Worm (Caenorhabditis elegans) whole organism, mixed stage, embryonic: ENCODE data around the gene btb-20.

Source experiments
- M03D4.4 ChIP-seq: sonication (generic microtip); optimal IDR thresholded peaks from 2 replicates; lab custom pipeline; 2017; ENCODE audit warnings: mild to moderate bottlenecking, missing genetic modification characterization, missing compliant biosample characterization
- ceh-43 ChIP-seq: fragments of 200-800 bp; sonication (Bioruptor generic); optimal IDR thresholded peaks from 2 replicates; lab custom pipeline; 2018; ENCODE audit warnings: mild to moderate bottlenecking, missing genetic modification characterization, moderate library complexity, missing compliant biosample characterization
- ceh-83 ChIP-seq: fragments of 200-800 bp; sonication (Bioruptor generic); optimal IDR thresholded peaks from 2 replicates; lab custom pipeline; 2018; ENCODE audit warnings: mild to moderate bottlenecking, missing genetic modification characterization, missing compliant biosample characterization
- ces-1 ChIP-seq: fragments of 150-350 bp; optimal IDR thresholded peaks from 2 replicates; lab custom pipeline; 2014; ENCODE audit warnings: missing biosample characterization, missing genetic modification reagents, missing genetic modification characterization
- cnd-1 ChIP-seq: fragments of 200-800 bp; sonication (Bioruptor generic); optimal IDR thresholded peaks from 2 replicates; lab custom pipeline; 2018; ENCODE audit warnings: mild to moderate bottlenecking, missing genetic modification characterization, missing compliant biosample characterization
- drap-1 ChIP-seq: fragments of 200-800 bp; sonication (Bioruptor generic); optimal IDR thresholded peaks from 3 replicates; lab custom pipeline; 2018; ENCODE audit warnings: mild to moderate bottlenecking, missing genetic modification characterization, missing compliant biosample characterization
- elt-1 ChIP-seq: sonication (generic microtip); optimal IDR thresholded peaks from 2 replicates; lab custom pipeline; 2017; ENCODE audit warnings: missing genetic modification characterization, mild to moderate bottlenecking, missing compliant biosample characterization, antibody characterized with exemption, moderate library complexity, borderline replicate concordance; ENCODE audit not compliant: insufficient read depth
- ham-2 ChIP-seq: fragments of 200-800 bp; sonication (Bioruptor generic); optimal IDR thresholded peaks from 2 replicates; lab custom pipeline; 2018; ENCODE audit warnings: mild to moderate bottlenecking, missing genetic modification characterization, missing compliant biosample characterization
- lin-13 ChIP-seq: fragments of 150-350 bp; optimal IDR thresholded peaks from 2 replicates; lab custom pipeline; 2014; ENCODE audit warnings: missing biosample characterization, missing genetic modification characterization
- lin-32 ChIP-seq: fragments of 200-800 bp; sonication (Bioruptor generic); optimal IDR thresholded peaks from 2 replicates; lab custom pipeline; 2018; ENCODE audit warnings: mild to moderate bottlenecking, missing genetic modification characterization, missing compliant biosample characterization
- lsy-2 ChIP-seq: fragments of 150-350 bp; optimal IDR thresholded peaks from 2 replicates; lab custom pipeline; 2014; ENCODE audit warnings: missing biosample characterization, missing genetic modification characterization
- mab-5 ChIP-seq: fragments of 150-350 bp; optimal IDR thresholded peaks from 2 replicates; lab custom pipeline; 2014; ENCODE audit warnings: missing biosample characterization, missing genetic modification characterization
- mep-1 ChIP-seq: fragments of 150-350 bp; optimal IDR thresholded peaks from 2 replicates; lab custom pipeline; 2017; ENCODE audit warnings: missing biosample characterization, missing genetic modification reagents, missing genetic modification characterization, inconsistent platforms
- nhr-2 ChIP-seq: fragments of 150-350 bp; optimal IDR thresholded peaks from 2 replicates; lab custom pipeline; 2014; ENCODE audit warnings: missing biosample characterization, missing genetic modification characterization
- nhr-237 ChIP-seq: fragments of 150-350 bp; optimal IDR thresholded peaks from 2 replicates; lab custom pipeline; 2014; ENCODE audit warnings: missing biosample characterization, missing genetic modification characterization
- nhr-76 ChIP-seq: sonication (generic microtip); optimal IDR thresholded peaks from 2 replicates; lab custom pipeline; 2017; ENCODE audit warnings: missing biosample characterization, missing genetic modification characterization
- pha-4 ChIP-seq: fragments of 150-350 bp; optimal IDR thresholded peaks from 2 replicates; lab custom pipeline; 2018; ENCODE audit warnings: missing biosample characterization, missing genetic modification reagents, missing genetic modification characterization
- sem-2 ChIP-seq: fragments of 200-800 bp; sonication (Bioruptor generic); optimal IDR thresholded peaks from 2 replicates; lab custom pipeline; 2018; ENCODE audit warnings: mild to moderate bottlenecking, missing genetic modification characterization, missing compliant biosample characterization
- snpc-4 ChIP-seq: fragments of 150-350 bp; optimal IDR thresholded peaks from 2 replicates; lab custom pipeline; 2014; ENCODE audit warnings: missing biosample characterization, missing genetic modification characterization
- sptf-1 ChIP-seq: sonication (generic microtip); optimal IDR thresholded peaks from 2 replicates; lab custom pipeline; 2017; ENCODE audit warnings: mild to moderate bottlenecking, missing genetic modification characterization, moderate library complexity, missing compliant biosample characterization
- unc-120 ChIP-seq: sonication (generic microtip); optimal IDR thresholded peaks from 2 replicates; lab custom pipeline; 2017; ENCODE audit warnings: missing genetic modification characterization, missing compliant biosample characterization; ENCODE audit not compliant: poor library complexity, severe bottlenecking
- unc-62 ChIP-seq: fragments of 150-350 bp; optimal IDR thresholded peaks from 2 replicates; lab custom pipeline; 2014; ENCODE audit warnings: missing biosample characterization, missing genetic modification reagents, missing genetic modification characterization
- zip-8 ChIP-seq: fragments of 150-350 bp; optimal IDR thresholded peaks from 2 replicates; lab custom pipeline; 2014; ENCODE audit warnings: missing biosample characterization, missing genetic modification characterization
- ztf-11 ChIP-seq: fragments of 150-350 bp; optimal IDR thresholded peaks from 2 replicates; lab custom pipeline; 2014; ENCODE audit warnings: missing biosample characterization, missing genetic modification characterization

The btb-20 gene

DNA sequence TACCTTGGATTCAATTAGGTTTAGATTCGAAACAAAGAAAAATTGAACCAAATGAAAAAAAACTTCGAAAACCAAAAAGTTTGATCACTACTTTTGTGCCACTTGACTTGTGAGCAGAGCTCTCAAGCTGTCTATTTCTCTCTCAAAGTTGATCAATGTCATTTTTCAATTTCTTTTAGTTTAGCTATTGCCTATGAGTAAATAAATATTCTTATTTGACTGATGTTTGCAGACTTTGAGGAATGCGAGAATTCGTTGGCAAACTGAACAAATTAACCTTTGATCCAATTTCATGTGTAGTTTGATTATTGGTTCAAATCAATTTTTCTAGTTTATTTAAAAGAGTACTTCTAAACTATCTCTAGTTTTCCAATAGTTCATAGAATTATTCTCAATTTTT lies 39.5 kb downstream of the btb-20 start:
- TF ChIP-seq M03D4.4 (tag; lab: Kevin White, UChicago) (no peak), elt-1 (tag; lab: Kevin White, UChicago) (no peak), unc-62 (GFP tag; lab: Kevin White, UChicago) (no peak), nhr-76 (no peak), zip-8 (tag; lab: Kevin White, UChicago) (no peak), mep-1 (tag; lab: Kevin White, UChicago) (no peak), lin-32 (no peak), pha-4 (tag; lab: Kevin White, UChicago) (no peak), mab-5 (no peak), sptf-1 (tag; lab: Kevin White, UChicago) (no peak), sem-2 (no peak), ces-1 (GFP tag; lab: Kevin White, UChicago) (no peak)

DNA sequence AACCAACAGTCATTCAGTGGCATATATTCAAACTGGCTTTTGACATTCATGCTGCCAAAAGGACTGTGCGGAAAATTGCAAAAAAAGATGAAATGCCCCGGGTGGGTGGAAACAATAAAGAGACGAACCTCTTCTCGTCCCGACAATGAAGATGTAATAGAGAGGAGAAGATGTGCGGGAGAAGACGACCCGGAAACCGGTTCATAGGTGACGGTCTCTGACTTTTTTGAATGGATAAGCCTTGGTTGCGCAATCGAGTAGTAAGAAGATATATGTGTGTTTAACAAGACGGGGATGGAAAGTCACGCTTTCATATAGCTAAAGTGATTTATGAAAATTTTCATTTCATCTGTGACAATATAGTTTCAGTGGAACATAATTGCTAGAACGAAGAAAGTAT lies 42.5 kb downstream of the btb-20 start:
- TF ChIP-seq zip-8 (tag; lab: Kevin White, UChicago) (peak; percentile 38), unc-62 (GFP tag; lab: Kevin White, UChicago) (peak; percentile 1), snpc-4 (no peak), sem-2 (no peak)

DNA sequence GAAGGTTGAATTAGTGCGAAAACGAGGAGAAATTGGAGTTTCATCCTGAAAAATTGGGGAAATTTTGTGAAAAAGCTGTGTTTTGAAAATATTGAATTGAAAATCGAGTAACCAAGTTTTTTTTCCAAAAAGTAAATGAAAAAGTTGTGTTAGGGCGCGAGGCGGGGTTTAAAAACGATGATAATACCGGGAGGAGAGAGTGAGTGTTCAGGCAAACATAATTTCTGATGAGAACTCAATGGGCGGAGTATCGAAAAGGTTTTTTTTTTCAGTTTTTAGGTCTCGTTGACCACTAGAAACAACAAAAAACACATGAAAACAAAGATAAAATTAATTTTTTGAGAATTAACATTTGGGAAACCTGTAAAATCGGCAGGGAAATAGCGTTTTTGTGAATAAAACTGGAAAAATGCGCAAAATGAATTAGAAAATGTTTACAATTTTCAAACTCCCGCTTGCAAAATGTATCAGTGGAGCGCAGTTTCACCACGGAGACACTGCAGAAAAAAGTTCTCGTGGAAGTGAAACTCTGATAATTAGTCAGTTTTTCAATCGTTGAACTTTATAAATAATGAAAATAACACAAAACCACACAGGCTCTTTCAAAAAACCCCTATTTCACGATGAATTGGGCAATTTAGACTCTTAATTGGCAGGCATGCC lies 43.6 kb downstream of the btb-20 start, which contains the start of gene C13B4.1:
TSS of gene C13B4.1 (minus strand) at position 51 of the 663 bp plus-strand sequence.
- TF ChIP-seq mep-1 (tag; lab: Kevin White, UChicago) (peak; percentile 34), nhr-2 (tag; lab: Kevin White, UChicago) (no peak), unc-120 (tag; lab: Kevin White, UChicago) (no peak)

DNA sequence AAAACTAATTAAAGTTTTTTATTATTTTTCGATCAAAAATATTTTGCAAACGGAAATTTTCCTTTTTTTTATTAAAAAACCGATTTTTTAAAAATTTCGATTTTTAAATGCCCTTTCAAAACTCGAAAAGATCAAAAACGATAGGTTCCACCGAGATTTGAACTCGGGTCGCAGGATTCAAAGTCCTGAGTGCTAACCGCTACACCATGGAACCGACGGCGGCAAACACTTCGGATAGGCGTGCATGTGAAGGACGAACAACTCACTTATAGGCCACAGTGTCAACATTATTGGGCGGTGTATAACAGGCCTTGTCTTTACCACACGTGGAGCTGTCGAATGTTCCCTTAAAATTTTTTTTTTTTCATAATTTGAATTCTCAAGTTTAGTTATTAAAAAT lies 48.6 kb downstream of the btb-20 start:
- TF ChIP-seq drap-1 (GFP tag; lab: Kevin White, UChicago) (peak; percentile 10), zip-8 (tag; lab: Kevin White, UChicago) (no peak), lsy-2 (tag; lab: Kevin White, UChicago) (no peak), lin-13 (no peak), ceh-83 (GFP tag; lab: Kevin White, UChicago) (peak; percentile 18), mep-1 (tag; lab: Kevin White, UChicago) (no peak), nhr-237 (tag; lab: Kevin White, UChicago) (no peak), cnd-1 (peak; percentile 30), ztf-11 (no peak), unc-62 (GFP tag; lab: Kevin White, UChicago) (no peak), pha-4 (tag; lab: Kevin White, UChicago) (no peak), nhr-2 (tag; lab: Kevin White, UChicago) (peak; percentile 6), ham-2 (GFP tag; lab: Kevin White, UChicago) (no peak), ceh-43 (GFP tag; lab: Kevin White, UChicago) (no peak), M03D4.4 (tag; lab: Kevin White, UChicago) (peak; percentile 20)
